Fruit fly (Drosophila melanogaster) whole organism, adult: Measurements from ENCODE around the gene Arfrp1.
"Not testable (repeated sequence)": the region's sequence is repeated elsewhere in the genome, so short reads cannot be mapped to it uniquely, and the experiment has no call there.

Source experiments
- CG11617 ChIP-seq: fragments of 200-800 bp; sonication (Bioruptor generic); optimal IDR thresholded peaks from 2 replicates; lab custom pipeline; 2017; ENCODE audit warnings: mild to moderate bottlenecking, missing biosample characterization, missing genetic modification reagents, missing genetic modification characterization
- CG12768 ChIP-seq: fragments of 200-800 bp; sonication (Bioruptor generic); optimal IDR thresholded peaks from 2 replicates; lab custom pipeline; 2017; ENCODE audit warnings: missing biosample characterization, missing genetic modification characterization, mild to moderate bottlenecking, moderate library complexity, missing genetic modification reagents
- CG14711 ChIP-seq: fragments of 200-800 bp; sonication (Bioruptor generic); optimal IDR thresholded peaks from 2 replicates; lab custom pipeline; 2018; ENCODE audit warnings: missing biosample characterization, mild to moderate bottlenecking, missing genetic modification characterization, moderate library complexity
- CG1620 ChIP-seq: fragments of 200-800 bp; sonication (Bioruptor generic); optimal IDR thresholded peaks from 2 replicates; lab custom pipeline; 2016; ENCODE audit warnings: missing biosample characterization, missing genetic modification characterization
- CG33017 ChIP-seq: fragments of 200-800 bp; sonication (Bioruptor generic); optimal IDR thresholded peaks from 2 replicates; lab custom pipeline; 2018; ENCODE audit warnings: missing biosample characterization, mild to moderate bottlenecking, missing genetic modification characterization, moderate library complexity
- CG5204 ChIP-seq: fragments of 200-800 bp; sonication (Bioruptor generic); optimal IDR thresholded peaks from 2 replicates; lab custom pipeline; 2016; ENCODE audit warnings: missing biosample characterization, missing genetic modification characterization
- CG7045 ChIP-seq: fragments of 200-800 bp; sonication (Bioruptor generic); optimal IDR thresholded peaks from 2 replicates; lab custom pipeline; 2017; ENCODE audit warnings: missing biosample characterization, mild to moderate bottlenecking, missing genetic modification characterization
- CG7101 ChIP-seq: fragments of 200-800 bp; sonication (Bioruptor generic); optimal IDR thresholded peaks from 2 replicates; lab custom pipeline; 2018; ENCODE audit warnings: missing biosample characterization, mild to moderate bottlenecking, missing genetic modification characterization, moderate library complexity
- Clk ChIP-seq: fragments of 200-800 bp; sonication (Bioruptor generic); optimal IDR thresholded peaks from 2 replicates; lab custom pipeline; 2017; ENCODE audit warnings: missing biosample characterization, missing genetic modification characterization
- Crg-1 ChIP-seq: fragments of 200-800 bp; sonication (Bioruptor generic); optimal IDR thresholded peaks from 2 replicates; lab custom pipeline; 2016; ENCODE audit warnings: missing biosample characterization, missing genetic modification characterization
- Hr96 ChIP-seq: fragments of 200-800 bp; sonication (Bioruptor generic); optimal IDR thresholded peaks from 2 replicates; lab custom pipeline; 2016; ENCODE audit warnings: missing biosample characterization, missing genetic modification characterization
- Mnt ChIP-seq: fragments of 200-800 bp; sonication (Bioruptor generic); optimal IDR thresholded peaks from 2 replicates; lab custom pipeline; 2016; ENCODE audit warnings: missing biosample characterization, mild to moderate bottlenecking, missing genetic modification characterization
- bab1 ChIP-seq: fragments of 200-800 bp; sonication (Bioruptor generic); optimal IDR thresholded peaks from 3 replicates; lab custom pipeline; 2019; ENCODE audit warnings: missing biosample characterization, mild to moderate bottlenecking, missing genetic modification characterization, moderate library complexity
- cic ChIP-seq: fragments of 200-800 bp; sonication (Bioruptor generic); optimal IDR thresholded peaks from 2 replicates; lab custom pipeline; 2017; ENCODE audit warnings: missing biosample characterization, mild to moderate bottlenecking, missing genetic modification characterization, moderate library complexity
- cnc ChIP-seq, 2 experiments: fragments of >200 bp; optimal IDR thresholded peaks; 2 replicates each; lab custom pipeline; 2017
- kay ChIP-seq: fragments of 200-800 bp; sonication (Bioruptor generic); peaks from one replicate; lab custom pipeline; 2016; ENCODE audit warnings: missing biosample characterization, missing genetic modification characterization, borderline replicate concordance
- ovo ChIP-seq: fragments of 200-800 bp; sonication (Bioruptor generic); optimal IDR thresholded peaks from 2 replicates; lab custom pipeline; 2016; ENCODE audit warnings: missing biosample characterization, missing genetic modification characterization
- pad ChIP-seq: fragments of 200-800 bp; sonication (Bioruptor generic); optimal IDR thresholded peaks from 3 replicates; lab custom pipeline; 2017; ENCODE audit warnings: missing biosample characterization, missing genetic modification characterization, mild to moderate bottlenecking, moderate library complexity, missing genetic modification reagents
- tj ChIP-seq: fragments of 200-800 bp; sonication (Bioruptor generic); optimal IDR thresholded peaks from 3 replicates; lab custom pipeline; 2017; ENCODE audit warnings: missing biosample characterization, mild to moderate bottlenecking, missing genetic modification characterization, moderate library complexity
- toe ChIP-seq: fragments of 200-800 bp; sonication (Bioruptor generic); optimal IDR thresholded peaks from 2 replicates; lab custom pipeline; 2016; ENCODE audit warnings: missing biosample characterization, missing genetic modification characterization

Gene Arfrp1

dm6 chrX:9082600-9082999 lies 24.3 kb upstream of the Arfrp1 start, which contains the start of gene APC4:
Gene APC4, plus strand, starts transcription at chrX:9082931.
- no peak for TF ChIP-seq CG33017 (tag; lab: Kevin White, UChicago)
- TF ChIP-seq cic (GFP tag; lab: Kevin White, UChicago) = no peak
- peak; percentile 20 for TF ChIP-seq tj (GFP tag; lab: Kevin White, UChicago)
- no peak for TF ChIP-seq Mnt (GFP tag; lab: Kevin White, UChicago)
- TF ChIP-seq CG7045 (GFP tag; lab: Kevin White, UChicago) = no peak
- TF ChIP-seq CG11617 (GFP tag; lab: Kevin White, UChicago) = peak; percentile 26
- peak; percentile 2 for TF ChIP-seq CG14711 (tag; lab: Kevin White, UChicago)
- peak; percentile 65 for TF ChIP-seq toe (GFP tag; lab: Kevin White, UChicago)
- TF ChIP-seq ovo (GFP tag; lab: Kevin White, UChicago) = no peak
- TF ChIP-seq Clk (GFP tag; lab: Kevin White, UChicago) = no peak
- no peak for TF ChIP-seq CG12768 (GFP tag; lab: Kevin White, UChicago)
- TF ChIP-seq pad (GFP tag; lab: Kevin White, UChicago) = peak; percentile 31
- TF ChIP-seq kay (GFP tag; lab: Kevin White, UChicago) = no peak
- TF ChIP-seq CG7101 (tag; lab: Kevin White, UChicago) = peak; percentile 33
- TF ChIP-seq CG1620 (GFP tag; lab: Kevin White, UChicago) = peak; percentile 9
- no peak for TF ChIP-seq Crg-1 (GFP tag; lab: Kevin White, UChicago)
- TF ChIP-seq Hr96 (GFP tag; lab: Kevin White, UChicago) = no peak
- no peak for TF ChIP-seq bab1
- TF ChIP-seq CG5204 (GFP tag; lab: Kevin White, UChicago) = no peak
- no peak for TF ChIP-seq cnc (optimal IDR thresholded peaks at IDR 0.05; lab: Kevin White, UChicago)

- no peak for TF ChIP-seq Hr96 (GFP tag; lab: Kevin White, UChicago)
- TF ChIP-seq bab1 = peak; percentile 66
- peak; percentile 43 for TF ChIP-seq Mnt (GFP tag; lab: Kevin White, UChicago)
Observed at dm6 chrX:9085726-9086125, 21.1 kb upstream of the Arfrp1 start, which contains the start of gene CG32708. Gene CG32708, plus strand, starts transcription at chrX:9085932.

dm6 chrX:9086702-9087179 lies 20.1 kb upstream of the Arfrp1 start, which contains the start of gene CG32706:
Gene CG32706, plus strand, starts transcription at chrX:9087129.
- TF ChIP-seq Clk (GFP tag; lab: Kevin White, UChicago); bab1; CG7101 (tag; lab: Kevin White, UChicago): not testable (repeated sequence)

dm6 chrX:9087920-9088417 lies 18.9 kb upstream of the Arfrp1 start, which contains the start of gene CG6999:
Gene CG6999, plus strand, starts transcription at chrX:9088367.
- not testable (repeated sequence) for TF ChIP-seq CG12768, toe, Mnt (GFP tag; lab: Kevin White, UChicago)

dm6 chrX:9089254-9090056 lies 17.4 kb upstream of the Arfrp1 start, which contains the start of gene CCT2:
Gene CCT2, plus strand, starts transcription at chrX:9089513.
- TF ChIP-seq CG33017 (tag; lab: Kevin White, UChicago) (no peak), toe (GFP tag; lab: Kevin White, UChicago) (no peak), CG7045 (GFP tag; lab: Kevin White, UChicago) (no peak), CG11617 (GFP tag; lab: Kevin White, UChicago) (peak; percentile 12), ovo (GFP tag; lab: Kevin White, UChicago) (no peak), cic (GFP tag; lab: Kevin White, UChicago) (no peak), tj (GFP tag; lab: Kevin White, UChicago) (peak; percentile 4), kay (GFP tag; lab: Kevin White, UChicago) (peak; percentile 82), CG1620 (GFP tag; lab: Kevin White, UChicago) (no peak), CG12768 (GFP tag; lab: Kevin White, UChicago) (no peak), Crg-1 (GFP tag; lab: Kevin White, UChicago) (no peak), pad (GFP tag; lab: Kevin White, UChicago) (no peak), CG5204 (GFP tag; lab: Kevin White, UChicago) (no peak), cnc (optimal IDR thresholded peaks at IDR 0.05; lab: Kevin White, UChicago) (no peak), Clk (GFP tag; lab: Kevin White, UChicago) (no peak), CG14711 (tag; lab: Kevin White, UChicago) (peak; percentile 21), CG7101 (tag; lab: Kevin White, UChicago) (peak; percentile 12), bab1 (peak; percentile 55), Hr96 (GFP tag; lab: Kevin White, UChicago) (no peak), Mnt (GFP tag; lab: Kevin White, UChicago) (peak; percentile 78)

dm6 chrX:9090057-9090358 lies 16.9 kb upstream of the Arfrp1 start:
- TF ChIP-seq kay (GFP tag; lab: Kevin White, UChicago) (peak; percentile 70), pad (GFP tag; lab: Kevin White, UChicago) (no peak), CG7045 (GFP tag; lab: Kevin White, UChicago) (no peak), cnc (optimal IDR thresholded peaks at IDR 0.05; lab: Kevin White, UChicago) (peak in 1 of 2 experiments; percentile 32), ovo (GFP tag; lab: Kevin White, UChicago) (no peak), cic (GFP tag; lab: Kevin White, UChicago) (no peak), CG12768 (GFP tag; lab: Kevin White, UChicago) (no peak), bab1 (no peak)
